Fruit fly (Drosophila melanogaster) whole organism, embryonic: Measurements from ENCODE around the gene Trm7-32.

ENCODE experiments used
- Aef1 ChIP-seq: fragments of 200-800 bp; sonication (Bioruptor generic); IDR thresholded peaks from 3 replicates; pipeline ENCODE4 v1.3.6; 2022; ENCODE audit warnings: missing biosample characterization, missing genetic modification characterization
- Bdp1 ChIP-seq: fragments of 200-800 bp; sonication (Bioruptor generic); optimal IDR thresholded peaks from 3 replicates; lab custom pipeline; 2016; ENCODE audit warnings: missing biosample characterization, missing genetic modification characterization
- CG10462 ChIP-seq: fragments of 200-800 bp; sonication (Bioruptor generic); optimal IDR thresholded peaks from 2 replicates; lab custom pipeline; 2016; ENCODE audit warnings: missing biosample characterization, missing genetic modification characterization
- CG12071 ChIP-seq: fragments of 200-800 bp; sonication (Bioruptor generic); optimal IDR thresholded peaks from 3 replicates; lab custom pipeline; 2018; ENCODE audit warnings: missing biosample characterization, mild to moderate bottlenecking, missing genetic modification characterization
- CG13123 ChIP-seq: fragments of 200-800 bp; sonication (Bioruptor generic); optimal IDR thresholded peaks from 2 replicates; lab custom pipeline; 2016; ENCODE audit warnings: missing biosample characterization, missing genetic modification characterization
- CG14014 ChIP-seq: fragments of 200-800 bp; sonication (Bioruptor generic); IDR thresholded peaks from 2 replicates; pipeline ENCODE4 v1.3.6; 2022; ENCODE audit warnings: missing biosample characterization, missing genetic modification characterization
- CG14965 ChIP-seq: fragments of 200-800 bp; sonication (Bioruptor generic); optimal IDR thresholded peaks from 2 replicates; lab custom pipeline; 2016; ENCODE audit warnings: missing biosample characterization, missing genetic modification characterization, borderline replicate concordance
- CG15011 ChIP-seq: fragments of 200-800 bp; sonication (Bioruptor generic); optimal IDR thresholded peaks from 3 replicates; lab custom pipeline; 2018; ENCODE audit warnings: missing biosample characterization, mild to moderate bottlenecking, missing genetic modification characterization
- CG15269 ChIP-seq: fragments of 200-800 bp; sonication (Bioruptor generic); optimal IDR thresholded peaks from 2 replicates; lab custom pipeline; 2018; ENCODE audit warnings: missing biosample characterization, mild to moderate bottlenecking, missing genetic modification characterization, moderate library complexity
- CG17361 ChIP-seq: fragments of 200-800 bp; sonication (Bioruptor generic); IDR thresholded peaks from 3 replicates; pipeline ENCODE4 v1.3.6; 2022; ENCODE audit warnings: missing biosample characterization, missing genetic modification characterization
- CG17802 ChIP-seq: fragments of 200-800 bp; sonication (Bioruptor generic); optimal IDR thresholded peaks from 2 replicates; lab custom pipeline; 2018; ENCODE audit warnings: missing biosample characterization, mild to moderate bottlenecking, missing genetic modification characterization, moderate library complexity
- CG17912 ChIP-seq: fragments of 200-800 bp; sonication (Bioruptor generic); optimal IDR thresholded peaks from 2 replicates; lab custom pipeline; 2018; ENCODE audit warnings: missing biosample characterization, mild to moderate bottlenecking, missing genetic modification characterization
- CG31224 ChIP-seq: fragments of 200-800 bp; sonication (Bioruptor generic); IDR thresholded peaks from 2 replicates; pipeline ENCODE4 v1.3.6; 2022; ENCODE audit warnings: missing biosample characterization, missing genetic modification characterization
- CG31388 ChIP-seq: fragments of 200-800 bp; sonication (Bioruptor generic); optimal IDR thresholded peaks from 2 replicates; lab custom pipeline; 2016; ENCODE audit warnings: missing biosample characterization, missing genetic modification characterization
- CG4360 ChIP-seq: fragments of 200-800 bp; sonication (Bioruptor generic); IDR thresholded peaks from 2 replicates; pipeline ENCODE4 v1.3.6; 2022; ENCODE audit warnings: missing biosample characterization, missing genetic modification characterization
- CG6272 ChIP-seq: fragments of 200-800 bp; sonication (Bioruptor generic); IDR thresholded peaks from 2 replicates; pipeline ENCODE4 v1.3.6; 2022; ENCODE audit warnings: missing biosample characterization, missing genetic modification characterization
- CG7963 ChIP-seq: fragments of 200-800 bp; sonication (Bioruptor generic); IDR thresholded peaks from 3 replicates; pipeline ENCODE4 v1.3.6; 2022; ENCODE audit warnings: missing biosample characterization, missing genetic modification characterization; ENCODE audit not compliant: partially characterized antibody
- CG8765 ChIP-seq: fragments of 200-800 bp; sonication (Bioruptor generic); IDR thresholded peaks from 2 replicates; pipeline ENCODE4 v1.3.6; 2022; ENCODE audit warnings: missing biosample characterization, missing genetic modification characterization
- CHES-1-like ChIP-seq: fragments of 200-800 bp; sonication (Bioruptor generic); optimal IDR thresholded peaks from 2 replicates; lab custom pipeline; 2016; ENCODE audit warnings: missing biosample characterization, missing genetic modification characterization
- Dll ChIP-seq: fragments of 200-800 bp; sonication (Bioruptor generic); IDR thresholded peaks from 4 replicates; pipeline ENCODE4 v1.3.6; 2022; ENCODE audit warnings: missing biosample characterization, missing genetic modification characterization; ENCODE audit not compliant: partially characterized antibody
- E2f1 ChIP-seq: fragments of 200-800 bp; sonication (Bioruptor generic); IDR thresholded peaks from 2 replicates; pipeline ENCODE4 v1.3.6; 2022; ENCODE audit warnings: missing biosample characterization, missing genetic modification characterization
- Elba2 ChIP-seq: fragments of 200-800 bp; sonication (Bioruptor generic); optimal IDR thresholded peaks from 3 replicates; lab custom pipeline; 2016; ENCODE audit warnings: missing biosample characterization, missing genetic modification characterization
- Fer1 ChIP-seq: fragments of 200-800 bp; sonication (Bioruptor generic); optimal IDR thresholded peaks from 2 replicates; lab custom pipeline; 2017; ENCODE audit warnings: missing biosample characterization, mild to moderate bottlenecking, missing genetic modification characterization
- Hr51 ChIP-seq, 2 experiments: fragments of 200-800 bp; sonication (Bioruptor generic); optimal IDR thresholded peaks; 2 replicates in 1 of 2; 3 replicates in 1 of 2; lab custom pipeline; 2016 to 2018; ENCODE audit warnings: missing biosample characterization in 2 of 2, missing genetic modification characterization in 2 of 2, mild to moderate bottlenecking in 1 of 2, moderate library complexity in 1 of 2
- Myb ChIP-seq: fragments of 200-800 bp; sonication (Bioruptor generic); optimal IDR thresholded peaks from 2 replicates; lab custom pipeline; 2016; ENCODE audit warnings: missing biosample characterization, missing genetic modification characterization
- Scr ChIP-seq: fragments of 200-800 bp; sonication (Bioruptor generic); IDR thresholded peaks from 2 replicates; pipeline ENCODE4 v1.3.6; 2022; ENCODE audit warnings: missing biosample characterization, missing genetic modification characterization; ENCODE audit not compliant: partially characterized antibody
- Sox100B ChIP-seq: fragments of 200-800 bp; sonication (Bioruptor generic); optimal IDR thresholded peaks from 3 replicates; lab custom pipeline; 2018; ENCODE audit warnings: missing biosample characterization, mild to moderate bottlenecking, missing genetic modification characterization
- ac ChIP-seq: fragments of 200-800 bp; sonication (Bioruptor generic); optimal IDR thresholded peaks from 3 replicates; lab custom pipeline; 2017; ENCODE audit warnings: missing biosample characterization, mild to moderate bottlenecking, missing genetic modification characterization
- al ChIP-seq: fragments of 200-800 bp; sonication (Bioruptor generic); IDR thresholded peaks from 2 replicates; pipeline ENCODE4 v1.3.6; 2022; ENCODE audit warnings: missing biosample characterization, missing genetic modification characterization
- bcd ChIP-seq: fragments of 200-800 bp; sonication (Bioruptor generic); optimal IDR thresholded peaks from 2 replicates; lab custom pipeline; 2017; ENCODE audit warnings: missing biosample characterization, mild to moderate bottlenecking, missing genetic modification characterization
- chinmo ChIP-seq: fragments of 200-800 bp; sonication (Bioruptor generic); IDR thresholded peaks from 4 replicates; pipeline ENCODE4 v1.3.6; 2022; ENCODE audit warnings: missing biosample characterization, missing genetic modification characterization; ENCODE audit not compliant: partially characterized antibody
- ci ChIP-seq: fragments of 200-800 bp; sonication (Bioruptor generic); IDR thresholded peaks from 3 replicates; pipeline ENCODE4 v1.3.6; 2022; ENCODE audit warnings: missing biosample characterization, missing genetic modification characterization
- corto ChIP-seq: fragments of 200-800 bp; sonication (Bioruptor generic); optimal IDR thresholded peaks from 2 replicates; lab custom pipeline; 2016; ENCODE audit warnings: missing biosample characterization, mild to moderate bottlenecking, missing genetic modification characterization, moderate library complexity
- crc ChIP-seq: fragments of 200-800 bp; sonication (Bioruptor generic); optimal IDR thresholded peaks from 2 replicates; lab custom pipeline; 2016; ENCODE audit warnings: missing biosample characterization, missing genetic modification characterization
- cwo ChIP-seq: fragments of 200-800 bp; sonication (Bioruptor generic); optimal IDR thresholded peaks from 3 replicates; lab custom pipeline; 2017; ENCODE audit warnings: missing biosample characterization, missing genetic modification characterization, mild to moderate bottlenecking, moderate library complexity, missing genetic modification reagents
- grn ChIP-seq: fragments of 200-800 bp; sonication (Bioruptor generic); optimal IDR thresholded peaks from 3 replicates; lab custom pipeline; 2017; ENCODE audit warnings: missing biosample characterization, missing genetic modification characterization
- gt ChIP-seq: fragments of 200-800 bp; sonication (Bioruptor generic); IDR thresholded peaks from 2 replicates; pipeline ENCODE4 v1.3.6; 2022; ENCODE audit warnings: missing biosample characterization, missing genetic modification characterization
- jumu ChIP-seq: fragments of 200-800 bp; sonication (Bioruptor generic); optimal IDR thresholded peaks from 3 replicates; lab custom pipeline; 2016; ENCODE audit warnings: missing biosample characterization, missing genetic modification characterization
- lov ChIP-seq, 2 experiments: fragments of 200-800 bp in 1 of 2; fragments of >200 bp in 1 of 2; sonication (Bioruptor generic) in 1 of 2; IDR thresholded peaks in 1 of 2; optimal IDR thresholded peaks in 1 of 2; 2 replicates in 1 of 2; 3 replicates in 1 of 2; pipeline versions ENCODE4 v1.3.6 to Lab custom; 2017 to 2022; ENCODE audit warnings: missing biosample characterization in 1 of 2, missing genetic modification characterization in 1 of 2
- nmo ChIP-seq: fragments of 200-800 bp; sonication (Bioruptor generic); optimal IDR thresholded peaks from 2 replicates; lab custom pipeline; 2018; ENCODE audit warnings: missing biosample characterization, mild to moderate bottlenecking, missing genetic modification characterization, moderate library complexity
- odd ChIP-seq: fragments of 200-800 bp; sonication (Bioruptor generic); optimal IDR thresholded peaks from 2 replicates; lab custom pipeline; 2017; ENCODE audit warnings: missing biosample characterization, mild to moderate bottlenecking, missing genetic modification characterization
- p53 ChIP-seq: fragments of 200-800 bp; sonication (Bioruptor generic); optimal IDR thresholded peaks from 2 replicates; lab custom pipeline; 2016; ENCODE audit warnings: missing biosample characterization, missing genetic modification characterization
- sc ChIP-seq, 3 experiments: fragments of >200 bp in 2 of 3; fragments of 200-800 bp in 1 of 3; sonication (Bioruptor generic) in 1 of 3; optimal IDR thresholded peaks; 2 replicates in 2 of 3; 3 replicates in 1 of 3; lab custom pipeline; 2017; ENCODE audit warnings: mild to moderate bottlenecking in 1 of 3, missing biosample characterization in 1 of 3, missing genetic modification characterization in 1 of 3, missing genetic modification reagents in 1 of 3
- seq ChIP-seq: fragments of 200-800 bp; sonication (Bioruptor generic); IDR thresholded peaks from 2 replicates; pipeline ENCODE4 v1.3.6; 2022; ENCODE audit warnings: missing biosample characterization, missing genetic modification characterization
- slp2 ChIP-seq: fragments of 200-800 bp; sonication (Bioruptor generic); optimal IDR thresholded peaks from 2 replicates; lab custom pipeline; 2016; ENCODE audit warnings: missing biosample characterization, missing genetic modification characterization
- vnd ChIP-seq: fragments of 200-800 bp; sonication (Bioruptor generic); IDR thresholded peaks from 3 replicates; pipeline ENCODE4 v1.3.6; 2022; ENCODE audit warnings: missing biosample characterization, missing genetic modification characterization; ENCODE audit not compliant: partially characterized antibody
- vvl ChIP-seq: fragments of 200-800 bp; sonication (Bioruptor generic); IDR thresholded peaks from 2 replicates; pipeline ENCODE4 v1.3.6; 2022; ENCODE audit warnings: missing biosample characterization, missing genetic modification characterization
- zen2 ChIP-seq: fragments of 200-800 bp; sonication (Bioruptor generic); IDR thresholded peaks from 3 replicates; pipeline ENCODE4 v1.3.6; 2022; ENCODE audit warnings: missing biosample characterization, missing genetic modification characterization; ENCODE audit not compliant: partially characterized antibody

Gene Trm7-32

dm6 chr3R:17080666-17081358 lies 40.3 kb downstream of the Trm7-32 start (continued):
- no peak for TF ChIP-seq sc (optimal IDR thresholded peaks at IDR 0.05; lab: Kevin White, UChicago)
- TF ChIP-seq sc (GFP tag; optimal IDR thresholded peaks at IDR 0.05; lab: Kevin White, UChicago), result peak; percentile 94
- TF ChIP-seq CG13123 (GFP tag; lab: Kevin White, UChicago), result peak; percentile 91
- no peak for TF ChIP-seq Dll (GFP tag; lab: Robert Waterston, UW)
- TF ChIP-seq CG8765, result peak; percentile 73
- TF ChIP-seq cwo (GFP tag; lab: Kevin White, UChicago), result peak; percentile 93
- TF ChIP-seq odd (GFP tag; lab: Kevin White, UChicago), result peak; percentile 97
- peak; percentile 85 to 98 for TF ChIP-seq Hr51 (GFP tag; optimal IDR thresholded peaks at IDR 0.05; lab: Kevin White, UChicago)
- peak; percentile 90 for TF ChIP-seq Aef1 (GFP tag; lab: Robert Waterston, UW)
- TF ChIP-seq chinmo (GFP tag; lab: Robert Waterston, UW), result no peak
- peak; percentile 65 for TF ChIP-seq corto (GFP tag; lab: Kevin White, UChicago)
- TF ChIP-seq bcd (GFP tag; lab: Kevin White, UChicago), result peak; percentile 96
- TF ChIP-seq CG14965 (GFP tag; lab: Kevin White, UChicago), result peak; percentile 55
- peak; percentile 82 for TF ChIP-seq CG6272
- peak; percentile 97 for TF ChIP-seq nmo (GFP tag; lab: Kevin White, UChicago)
- TF ChIP-seq CG31224, result peak; percentile 83
- peak; percentile 79 for TF ChIP-seq crc
- peak; percentile 25 for TF ChIP-seq Myb (GFP tag; lab: Kevin White, UChicago)
- peak; percentile 86 for TF ChIP-seq jumu
- TF ChIP-seq CG4360, result peak; percentile 69
- peak; percentile 79 for TF ChIP-seq CHES-1-like (GFP tag; lab: Kevin White, UChicago)
- TF ChIP-seq grn (GFP tag; lab: Kevin White, UChicago), result peak; percentile 80
- peak; percentile 91 for TF ChIP-seq CG15011 (GFP tag; lab: Kevin White, UChicago)
- peak; percentile 93 for TF ChIP-seq CG14014 (GFP tag; lab: Robert Waterston, UW)
- TF ChIP-seq E2f1 (GFP tag; lab: Robert Waterston, UW), result peak; percentile 94
- peak; percentile 86 for TF ChIP-seq Bdp1 (GFP tag; lab: Kevin White, UChicago)
- no peak for TF ChIP-seq lov (optimal IDR thresholded peaks at IDR 0.05; lab: Kevin White, UChicago)
- peak; percentile 90 for TF ChIP-seq lov (GFP tag; IDR thresholded peaks at IDR 0.05; lab: Robert Waterston, UW)
- TF ChIP-seq p53 (GFP tag; lab: Kevin White, UChicago), result peak; percentile 63
- peak; percentile 63 for TF ChIP-seq CG17802 (tag; lab: Kevin White, UChicago)
- TF ChIP-seq slp2 (GFP tag; lab: Kevin White, UChicago), result peak; percentile 90
- peak; percentile 95 for TF ChIP-seq ci (GFP tag; lab: Robert Waterston, UW)
- TF ChIP-seq CG17361 (GFP tag; lab: Robert Waterston, UW), result peak; percentile 96
- TF ChIP-seq vnd (GFP tag; lab: Robert Waterston, UW), result no peak
- TF ChIP-seq CG10462, result peak; percentile 94
- TF ChIP-seq CG12071 (GFP tag; lab: Kevin White, UChicago), result peak; percentile 90
- peak; percentile 73 for TF ChIP-seq CG31388 (GFP tag; lab: Kevin White, UChicago)
- TF ChIP-seq ac, result peak; percentile 85
- no peak for TF ChIP-seq zen2
- no peak for TF ChIP-seq CG7963 (GFP tag; lab: Robert Waterston, UW)
- peak; percentile 79 for TF ChIP-seq CG17912 (GFP tag; lab: Kevin White, UChicago)
- peak; percentile 96 for TF ChIP-seq seq (GFP tag; lab: Robert Waterston, UW)
- no peak for TF ChIP-seq Scr (GFP tag; lab: Robert Waterston, UW)
- TF ChIP-seq vvl, result peak; percentile 96
- TF ChIP-seq al (GFP tag; lab: Robert Waterston, UW), result peak; percentile 85
- TF ChIP-seq Sox100B (GFP tag; lab: Kevin White, UChicago), result peak; percentile 98
- peak; percentile 96 for TF ChIP-seq CG15269 (tag; lab: Kevin White, UChicago)
- peak; percentile 97 for TF ChIP-seq Fer1 (GFP tag; lab: Kevin White, UChicago)
- peak; percentile 76 for TF ChIP-seq gt (GFP tag; lab: Robert Waterston, UW)
- TF ChIP-seq Elba2 (GFP tag; lab: Kevin White, UChicago), result peak; percentile 39
